Fruit fly (Drosophila melanogaster) whole organism, embryonic: Measurements from ENCODE around the gene Nubp1.

Experiments
- Aef1 ChIP-seq: fragments of 200-800 bp; sonication (Bioruptor generic); IDR thresholded peaks from 3 replicates; pipeline ENCODE4 v1.3.6; 2022; ENCODE audit warnings: missing biosample characterization, missing genetic modification characterization
- CG10267 ChIP-seq: fragments of 200-800 bp; sonication (Bioruptor generic); optimal IDR thresholded peaks from 2 replicates; lab custom pipeline; 2018; ENCODE audit warnings: missing biosample characterization, mild to moderate bottlenecking, missing genetic modification characterization, moderate library complexity
- CG10274 ChIP-seq: fragments of 200-800 bp; sonication (Bioruptor generic); optimal IDR thresholded peaks from 3 replicates; lab custom pipeline; 2017; ENCODE audit warnings: missing biosample characterization, mild to moderate bottlenecking, missing genetic modification characterization
- CG10543 ChIP-seq: fragments of 200-800 bp; sonication (Bioruptor generic); optimal IDR thresholded peaks from 3 replicates; lab custom pipeline; 2017; ENCODE audit warnings: missing biosample characterization, mild to moderate bottlenecking, missing genetic modification characterization, moderate library complexity
- CG11504 ChIP-seq: fragments of 200-800 bp; sonication (Bioruptor generic); optimal IDR thresholded peaks from 3 replicates; lab custom pipeline; 2019; ENCODE audit warnings: missing biosample characterization, mild to moderate bottlenecking, missing genetic modification characterization, moderate library complexity
- CG11723 ChIP-seq: fragments of 200-800 bp; sonication (Bioruptor generic); optimal IDR thresholded peaks from 2 replicates; lab custom pipeline; 2017; ENCODE audit warnings: missing biosample characterization, mild to moderate bottlenecking, missing genetic modification characterization
- CG12769 ChIP-seq: fragments of 200-800 bp; sonication (Bioruptor generic); optimal IDR thresholded peaks from 2 replicates; lab custom pipeline; 2019; ENCODE audit warnings: missing biosample characterization, mild to moderate bottlenecking, missing genetic modification characterization, moderate library complexity
- CG12942 ChIP-seq: fragments of 200-800 bp; sonication (Bioruptor generic); optimal IDR thresholded peaks from 3 replicates; lab custom pipeline; 2016; ENCODE audit warnings: missing biosample characterization, missing genetic modification characterization
- CG14441 ChIP-seq: fragments of 200-800 bp; sonication (Bioruptor generic); IDR thresholded peaks from 2 replicates; pipeline ENCODE4 v1.3.6; 2022; ENCODE audit warnings: missing biosample characterization, missing genetic modification characterization
- CG1602 ChIP-seq: fragments of 200-800 bp; sonication (Bioruptor generic); optimal IDR thresholded peaks from 3 replicates; lab custom pipeline; 2016; ENCODE audit warnings: missing biosample characterization, missing genetic modification characterization
- CG17385 ChIP-seq: fragments of 200-800 bp; sonication (Bioruptor generic); optimal IDR thresholded peaks from 3 replicates; lab custom pipeline; 2018; ENCODE audit warnings: missing biosample characterization, mild to moderate bottlenecking, missing genetic modification characterization
- CG2120 ChIP-seq: fragments of 200-800 bp; sonication (Bioruptor generic); optimal IDR thresholded peaks from 3 replicates; lab custom pipeline; 2016; ENCODE audit warnings: missing biosample characterization, missing genetic modification characterization
- CG4424 ChIP-seq: fragments of 200-800 bp; sonication (Bioruptor generic); optimal IDR thresholded peaks from 3 replicates; lab custom pipeline; 2016; ENCODE audit warnings: missing biosample characterization, missing genetic modification characterization
- CG7372 ChIP-seq: fragments of 200-800 bp; sonication (Bioruptor generic); IDR thresholded peaks from 2 replicates; pipeline ENCODE4 v1.3.6; 2022; ENCODE audit warnings: missing biosample characterization, missing genetic modification characterization
- CG8281 ChIP-seq: fragments of 200-800 bp; sonication (Bioruptor generic); optimal IDR thresholded peaks from 2 replicates; lab custom pipeline; 2018; ENCODE audit warnings: missing biosample characterization, mild to moderate bottlenecking, missing genetic modification characterization, moderate library complexity
- Deaf1 ChIP-seq: fragments of 200-800 bp; optimal IDR thresholded peaks from 3 replicates; lab custom pipeline; 2019; ENCODE audit warnings: missing biosample characterization, mild to moderate bottlenecking, missing genetic modification characterization, moderate library complexity
- Ets65A ChIP-seq: fragments of 200-800 bp; sonication (Bioruptor generic); peaks from one replicate; lab custom pipeline; 2016; ENCODE audit warnings: missing biosample characterization, missing genetic modification characterization
- Gug ChIP-seq: fragments of 200-800 bp; sonication (Bioruptor generic); IDR thresholded peaks from 4 replicates; pipeline ENCODE4 v1.3.6; 2022; ENCODE audit warnings: missing biosample characterization, missing genetic modification characterization
- Hey ChIP-seq: fragments of 200-800 bp; sonication (Bioruptor generic); optimal IDR thresholded peaks from 3 replicates; lab custom pipeline; 2018; ENCODE audit warnings: missing biosample characterization, mild to moderate bottlenecking, missing genetic modification characterization
- Med ChIP-seq: fragments of 200-800 bp; sonication (Bioruptor generic); peaks from one replicate; lab custom pipeline; 2016; ENCODE audit warnings: missing biosample characterization, missing genetic modification characterization, mild to moderate bottlenecking, inconsistent platforms, moderate library complexity
- Mrtf ChIP-seq: fragments of 200-800 bp; sonication (Bioruptor generic); IDR thresholded peaks from 3 replicates; pipeline ENCODE4 v1.3.6; 2022; ENCODE audit warnings: missing biosample characterization, missing genetic modification characterization
- Pdp1 ChIP-seq, 2 experiments: fragments of 200-800 bp; sonication (Bioruptor generic); optimal IDR thresholded peaks; 3 replicates each; lab custom pipeline; 2016; ENCODE audit warnings: missing biosample characterization in 2 of 2, missing genetic modification characterization in 2 of 2, mild to moderate bottlenecking in 1 of 2, moderate library complexity in 1 of 2
- Trl ChIP-seq, 3 experiments: fragments of >200 bp in 2 of 3; fragments of 200-800 bp in 1 of 3; sonication (Bioruptor generic) in 1 of 3; optimal IDR thresholded peaks; 2 replicates in 1 of 3; 3 replicates in 2 of 3; lab custom pipeline; 2016 to 2017; ENCODE audit warnings: missing biosample characterization in 1 of 3, missing genetic modification characterization in 1 of 3
- cg ChIP-seq: fragments of 200-800 bp; sonication (Bioruptor generic); optimal IDR thresholded peaks from 3 replicates; lab custom pipeline; 2019; ENCODE audit warnings: missing biosample characterization, mild to moderate bottlenecking, missing genetic modification characterization, moderate library complexity
- dan ChIP-seq: fragments of 200-800 bp; sonication (Bioruptor generic); IDR thresholded peaks from 2 replicates; pipeline ENCODE4 v1.3.6; 2022; ENCODE audit warnings: missing biosample characterization, missing genetic modification characterization
- dimm ChIP-seq: fragments of 200-800 bp; sonication (Bioruptor generic); IDR thresholded peaks from 2 replicates; pipeline ENCODE4 v1.3.6; 2022; ENCODE audit warnings: missing biosample characterization, missing genetic modification characterization
- disco-r ChIP-seq: fragments of 200-800 bp; sonication (Bioruptor generic); optimal IDR thresholded peaks from 2 replicates; lab custom pipeline; 2016; ENCODE audit warnings: missing biosample characterization, missing genetic modification characterization
- dpn ChIP-seq, 2 experiments: fragments of 200-800 bp; sonication (Bioruptor generic); optimal IDR thresholded peaks; 3 replicates each; lab custom pipeline; 2016; ENCODE audit warnings: missing biosample characterization in 2 of 2, missing genetic modification characterization in 2 of 2
- gce ChIP-seq: fragments of 200-800 bp; sonication (Bioruptor generic); IDR thresholded peaks from 3 replicates; pipeline ENCODE4 v1.3.6; 2022; ENCODE audit warnings: missing biosample characterization, missing genetic modification characterization
- grn ChIP-seq: fragments of 200-800 bp; sonication (Bioruptor generic); optimal IDR thresholded peaks from 3 replicates; lab custom pipeline; 2017; ENCODE audit warnings: missing biosample characterization, missing genetic modification characterization
- gsb ChIP-seq: fragments of 200-800 bp; sonication (Bioruptor generic); IDR thresholded peaks from 2 replicates; pipeline ENCODE4 v1.3.6; 2022; ENCODE audit warnings: missing biosample characterization, missing genetic modification characterization
- sd ChIP-seq: fragments of 200-800 bp; sonication (Bioruptor generic); optimal IDR thresholded peaks from 3 replicates; lab custom pipeline; 2018; ENCODE audit warnings: missing biosample characterization, mild to moderate bottlenecking, missing genetic modification characterization, moderate library complexity
- sens ChIP-seq: fragments of 200-800 bp; sonication (Bioruptor generic); peaks from one replicate; lab custom pipeline; 2016; ENCODE audit warnings: missing biosample characterization, missing genetic modification characterization
- slbo ChIP-seq: fragments of 200-800 bp; sonication (Bioruptor generic); IDR thresholded peaks from 2 replicates; pipeline ENCODE4 v1.3.6; 2022; ENCODE audit warnings: missing biosample characterization, missing genetic modification characterization
- so ChIP-seq: fragments of 200-800 bp; sonication (Bioruptor generic); IDR thresholded peaks from 3 replicates; pipeline ENCODE4 v1.3.6; 2022; ENCODE audit warnings: missing biosample characterization, missing genetic modification characterization
- sr ChIP-seq: fragments of 200-800 bp; sonication (Bioruptor generic); IDR thresholded peaks from 3 replicates; pipeline ENCODE4 v1.3.6; 2022; ENCODE audit warnings: missing biosample characterization, missing genetic modification characterization
- tin ChIP-seq: fragments of 200-800 bp; sonication (Bioruptor generic); optimal IDR thresholded peaks from 3 replicates; lab custom pipeline; 2016; ENCODE audit warnings: missing biosample characterization, missing genetic modification characterization
- toy ChIP-seq: fragments of 200-800 bp; sonication (Bioruptor generic); IDR thresholded peaks from 2 replicates; pipeline ENCODE4 v1.3.6; 2022; ENCODE audit warnings: missing biosample characterization, missing genetic modification characterization
- trem ChIP-seq: fragments of 200-800 bp; optimal IDR thresholded peaks from 3 replicates; lab custom pipeline; 2019; ENCODE audit warnings: missing biosample characterization, mild to moderate bottlenecking, missing genetic modification characterization, moderate library complexity
- twi ChIP-seq: fragments of 200-800 bp; optimal IDR thresholded peaks from 2 replicates; lab custom pipeline; 2019; ENCODE audit warnings: missing biosample characterization, mild to moderate bottlenecking, missing genetic modification characterization, moderate library complexity

The Nubp1 gene

DNA sequence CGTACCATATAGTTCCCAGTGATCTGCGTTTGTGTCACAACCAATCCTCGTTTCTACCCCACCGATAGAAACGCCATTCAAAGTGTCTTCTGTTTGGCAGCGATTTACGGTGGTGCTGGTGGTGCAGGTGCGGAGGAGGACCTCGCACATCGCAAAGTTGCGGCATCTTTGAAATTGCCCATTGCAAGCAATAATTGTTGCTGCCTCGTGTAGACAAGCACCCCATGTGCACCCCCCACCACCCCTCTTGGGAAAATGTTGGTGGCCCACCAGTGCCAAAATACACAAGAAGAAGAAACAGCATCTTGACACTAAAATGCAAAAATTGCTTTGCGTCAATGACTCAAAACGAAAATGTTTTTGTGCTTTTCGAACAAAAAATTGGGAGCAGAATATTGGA lies 32.1 kb downstream of the Nubp1 start:
- TF ChIP-seq CG10274 (GFP tag; lab: Kevin White, UChicago) (no peak), Ets65A (GFP tag; lab: Kevin White, UChicago) (peak; percentile 58), toy (GFP tag; lab: Robert Waterston, UW) (0 out of 2 replicates have a peak, but pooled peaks have one; percentile 21)

DNA sequence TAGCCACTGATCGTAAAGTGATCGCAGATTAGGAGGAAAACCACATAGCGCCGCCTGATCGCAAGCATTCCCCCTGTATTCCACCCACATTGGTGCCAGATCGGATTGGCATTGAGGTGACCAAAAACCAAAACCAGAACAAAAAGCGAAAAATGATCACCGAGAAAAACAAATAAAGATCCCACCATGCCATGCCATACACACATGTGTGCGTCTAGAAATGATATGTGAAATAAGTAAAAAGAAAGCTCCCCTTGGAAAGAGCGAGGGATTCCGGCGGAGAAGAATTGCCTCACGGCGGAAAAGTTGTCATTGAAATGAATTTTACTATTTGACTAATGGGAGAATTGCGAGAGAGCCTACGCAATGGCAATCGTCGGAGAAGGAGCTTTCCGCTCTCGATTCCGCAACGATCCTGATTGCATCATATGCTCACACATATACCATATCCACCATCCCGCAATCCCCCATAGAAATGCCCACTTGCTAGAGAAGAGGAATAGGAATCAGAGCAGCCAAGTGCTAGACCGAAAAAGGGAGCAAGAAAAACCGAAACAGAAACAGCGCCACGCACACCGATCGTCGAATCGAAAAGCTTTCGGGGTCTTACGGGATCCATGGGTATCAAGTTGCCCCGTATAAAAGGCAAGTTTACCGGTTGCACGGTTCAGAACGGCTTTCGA lies 33.9 kb downstream of the Nubp1 start, which contains the start of gene Mhc:
Gene Mhc (plus strand): TSS at position 497 of the 683 bp plus-strand sequence.
- no peak for TF ChIP-seq CG1602
- no peak for TF ChIP-seq disco-r (GFP tag; lab: Kevin White, UChicago)
- no peak for TF ChIP-seq CG11723
- TF ChIP-seq Med (GFP tag; lab: Kevin White, UChicago), result peak; percentile 69
- TF ChIP-seq CG17385, result no peak
- TF ChIP-seq Aef1, result no peak
- TF ChIP-seq CG4424 (GFP tag; lab: Kevin White, UChicago), result no peak
- TF ChIP-seq dimm, result no peak
- TF ChIP-seq dan (GFP tag; lab: Robert Waterston, UW), result no peak
- peak; percentile 15 for TF ChIP-seq cg
- TF ChIP-seq sd, result peak; percentile 71
- TF ChIP-seq CG12942 (GFP tag; lab: Kevin White, UChicago), result no peak
- no peak for TF ChIP-seq CG8281 (tag; lab: Kevin White, UChicago)
- peak in 1 of 2 experiments; percentile 94 for TF ChIP-seq Pdp1 (GFP tag; optimal IDR thresholded peaks at IDR 0.05; lab: Kevin White, UChicago)
- 0 out of 2 replicates have a peak, but pooled peaks have one; percentile 10 for TF ChIP-seq gsb (GFP tag; lab: Robert Waterston, UW)
- peak; percentile 19; the same call in 1 of the 2 replicates for TF ChIP-seq slbo (GFP tag; lab: Robert Waterston, UW)
- no peak for TF ChIP-seq Gug (GFP tag; lab: Robert Waterston, UW)
- no peak for TF ChIP-seq gce (GFP tag; lab: Robert Waterston, UW)
- no peak for TF ChIP-seq CG11504 (tag; lab: Kevin White, UChicago)
- TF ChIP-seq CG2120 (GFP tag; lab: Kevin White, UChicago), result no peak
- TF ChIP-seq CG10267 (tag; lab: Kevin White, UChicago), result no peak
- TF ChIP-seq Ets65A (GFP tag; lab: Kevin White, UChicago), result peak; percentile 89
- TF ChIP-seq Deaf1 (tag; lab: Kevin White, UChicago), result peak; percentile 10
- TF ChIP-seq twi (tag; lab: Kevin White, UChicago), result peak; percentile 55
- no peak for TF ChIP-seq dpn (GFP tag; optimal IDR thresholded peaks at IDR 0.05; lab: Kevin White, UChicago)
- TF ChIP-seq CG14441 (GFP tag; lab: Robert Waterston, UW), result no peak
- TF ChIP-seq so (GFP tag; lab: Robert Waterston, UW), result peak; percentile 60; the same call in 2 of the 3 replicates
- peak; percentile 20 for TF ChIP-seq trem (tag; lab: Kevin White, UChicago)
- TF ChIP-seq Hey, result no peak
- TF ChIP-seq grn, result no peak
- 0 out of 3 replicates have a peak, but pooled peaks have one; percentile 13 for TF ChIP-seq Mrtf
- peak; percentile 17 for TF ChIP-seq CG10543 (GFP tag; lab: Kevin White, UChicago)
- 0 out of 3 replicates have a peak, but pooled peaks have one; percentile 60 for TF ChIP-seq sr
- peak; percentile 17 to 58 for TF ChIP-seq Trl (optimal IDR thresholded peaks at IDR 0.05; lab: Kevin White, UChicago)
- TF ChIP-seq Trl (GFP tag; optimal IDR thresholded peaks at IDR 0.05; lab: Kevin White, UChicago), result no peak
- TF ChIP-seq CG12769 (tag; lab: Kevin White, UChicago), result peak; percentile 86
- no peak for TF ChIP-seq CG7372
- no peak for TF ChIP-seq tin (GFP tag; lab: Kevin White, UChicago)
- TF ChIP-seq sens, result no peak
- TF ChIP-seq, all 482 proteins: peak for 16
